Fruit fly (Drosophila melanogaster) whole organism, embryonic: ENCODE measurements around the gene Tet.

Experiments
- CG11085 ChIP-seq: fragments of 200-800 bp; sonication (Bioruptor generic); IDR thresholded peaks from 2 replicates; pipeline ENCODE4 v1.3.6; 2022; ENCODE audit warnings: missing biosample characterization, missing genetic modification characterization
- CG12155 ChIP-seq: fragments of 200-800 bp; sonication (Bioruptor generic); optimal IDR thresholded peaks from 3 replicates; lab custom pipeline; 2016; ENCODE audit warnings: missing biosample characterization, missing genetic modification characterization
- CG12659 ChIP-seq: fragments of 200-800 bp; sonication (Bioruptor generic); optimal IDR thresholded peaks from 3 replicates; lab custom pipeline; 2017; ENCODE audit warnings: mild to moderate bottlenecking, missing biosample characterization, missing genetic modification reagents, missing genetic modification characterization
- CG12769 ChIP-seq: fragments of 200-800 bp; sonication (Bioruptor generic); optimal IDR thresholded peaks from 2 replicates; lab custom pipeline; 2019; ENCODE audit warnings: missing biosample characterization, mild to moderate bottlenecking, missing genetic modification characterization, moderate library complexity
- CG14014 ChIP-seq: fragments of 200-800 bp; sonication (Bioruptor generic); IDR thresholded peaks from 2 replicates; pipeline ENCODE4 v1.3.6; 2022; ENCODE audit warnings: missing biosample characterization, missing genetic modification characterization
- CG14441 ChIP-seq: fragments of 200-800 bp; sonication (Bioruptor generic); IDR thresholded peaks from 2 replicates; pipeline ENCODE4 v1.3.6; 2022; ENCODE audit warnings: missing biosample characterization, missing genetic modification characterization
- CG14710 ChIP-seq: fragments of 200-800 bp; sonication (Bioruptor generic); optimal IDR thresholded peaks from 3 replicates; lab custom pipeline; 2019; ENCODE audit warnings: missing biosample characterization, mild to moderate bottlenecking, missing genetic modification characterization, moderate library complexity
- CG17359 ChIP-seq: fragments of 200-800 bp; sonication (Bioruptor generic); optimal IDR thresholded peaks from 3 replicates; lab custom pipeline; 2018; ENCODE audit warnings: missing biosample characterization, mild to moderate bottlenecking, missing genetic modification characterization, moderate library complexity
- CG17385 ChIP-seq: fragments of 200-800 bp; sonication (Bioruptor generic); optimal IDR thresholded peaks from 3 replicates; lab custom pipeline; 2018; ENCODE audit warnings: missing biosample characterization, mild to moderate bottlenecking, missing genetic modification characterization
- CG17802 ChIP-seq: fragments of 200-800 bp; sonication (Bioruptor generic); optimal IDR thresholded peaks from 2 replicates; lab custom pipeline; 2018; ENCODE audit warnings: missing biosample characterization, mild to moderate bottlenecking, missing genetic modification characterization, moderate library complexity
- CG18599 ChIP-seq: fragments of 200-800 bp; sonication (Bioruptor generic); optimal IDR thresholded peaks from 3 replicates; lab custom pipeline; 2017; ENCODE audit warnings: missing biosample characterization, missing genetic modification characterization, mild to moderate bottlenecking, moderate library complexity, missing genetic modification reagents
- CG2116 ChIP-seq: fragments of 200-800 bp; sonication (Bioruptor generic); optimal IDR thresholded peaks from 3 replicates; lab custom pipeline; 2018; ENCODE audit warnings: missing biosample characterization, mild to moderate bottlenecking, missing genetic modification characterization
- CG2120 ChIP-seq: fragments of 200-800 bp; sonication (Bioruptor generic); optimal IDR thresholded peaks from 3 replicates; lab custom pipeline; 2016; ENCODE audit warnings: missing biosample characterization, missing genetic modification characterization
- CG30020 ChIP-seq: fragments of 200-800 bp; optimal IDR thresholded peaks from 2 replicates; lab custom pipeline; 2019; ENCODE audit warnings: missing biosample characterization, mild to moderate bottlenecking, missing genetic modification characterization, moderate library complexity
- CG3065 ChIP-seq: fragments of 200-800 bp; sonication (Bioruptor generic); optimal IDR thresholded peaks from 2 replicates; lab custom pipeline; 2016; ENCODE audit warnings: missing biosample characterization, missing genetic modification characterization
- CG32532 ChIP-seq: fragments of 200-800 bp; sonication (Bioruptor generic); IDR thresholded peaks from 2 replicates; pipeline ENCODE4 v1.3.6; 2022; ENCODE audit warnings: missing biosample characterization, missing genetic modification characterization
- CG3995 ChIP-seq: fragments of 200-800 bp; sonication (Bioruptor generic); optimal IDR thresholded peaks from 3 replicates; lab custom pipeline; 2016; ENCODE audit warnings: missing biosample characterization, missing genetic modification characterization
- CG4282 ChIP-seq: fragments of 200-800 bp; sonication (Bioruptor generic); optimal IDR thresholded peaks from 2 replicates; lab custom pipeline; 2016; ENCODE audit warnings: missing biosample characterization, missing genetic modification characterization
- CG4730 ChIP-seq: fragments of 200-800 bp; sonication (Bioruptor generic); IDR thresholded peaks from 2 replicates; pipeline ENCODE4 v1.3.6; 2022; ENCODE audit warnings: missing biosample characterization, missing genetic modification characterization
- CG6854 ChIP-seq: fragments of 200-800 bp; sonication (Bioruptor generic); optimal IDR thresholded peaks from 3 replicates; lab custom pipeline; 2017; ENCODE audit warnings: missing biosample characterization, mild to moderate bottlenecking, missing genetic modification characterization
- CkIIα-i1 ChIP-seq: fragments of 200-800 bp; sonication (Bioruptor generic); IDR thresholded peaks from 2 replicates; pipeline ENCODE4 v1.3.6; 2022; ENCODE audit warnings: missing biosample characterization, missing genetic modification characterization
- D19B ChIP-seq: fragments of 200-800 bp; sonication (Bioruptor generic); optimal IDR thresholded peaks from 2 replicates; lab custom pipeline; 2017; ENCODE audit warnings: missing biosample characterization, mild to moderate bottlenecking, missing genetic modification characterization
- Dbx ChIP-seq: fragments of 200-800 bp; sonication (Bioruptor generic); IDR thresholded peaks from 3 replicates; pipeline ENCODE4 v1.3.6; 2022; ENCODE audit warnings: missing biosample characterization, missing genetic modification characterization
- Dip3 ChIP-seq: fragments of 200-800 bp; sonication (Bioruptor generic); optimal IDR thresholded peaks from 3 replicates; lab custom pipeline; 2016; ENCODE audit warnings: missing biosample characterization, missing genetic modification characterization
- E2f1 ChIP-seq: fragments of 200-800 bp; sonication (Bioruptor generic); IDR thresholded peaks from 2 replicates; pipeline ENCODE4 v1.3.6; 2022; ENCODE audit warnings: missing biosample characterization, missing genetic modification characterization
- Hsf ChIP-seq: fragments of 200-800 bp; sonication (Bioruptor generic); optimal IDR thresholded peaks from 3 replicates; lab custom pipeline; 2016; ENCODE audit warnings: missing biosample characterization, missing genetic modification characterization
- Mad ChIP-seq: fragments of 200-800 bp; sonication (Bioruptor generic); optimal IDR thresholded peaks from 2 replicates; lab custom pipeline; 2016; ENCODE audit warnings: missing biosample characterization, missing genetic modification characterization
- NK7.1 ChIP-seq: fragments of 200-800 bp; sonication (Bioruptor generic); optimal IDR thresholded peaks from 3 replicates; lab custom pipeline; 2016; ENCODE audit warnings: missing biosample characterization, missing genetic modification characterization
- Neu2 ChIP-seq: fragments of 200-800 bp; sonication (Bioruptor generic); optimal IDR thresholded peaks from 3 replicates; lab custom pipeline; 2016; ENCODE audit warnings: missing biosample characterization, missing genetic modification characterization, borderline replicate concordance
- Nf-YB ChIP-seq: fragments of 200-800 bp; sonication (Bioruptor generic); optimal IDR thresholded peaks from 3 replicates; lab custom pipeline; 2019; ENCODE audit warnings: missing biosample characterization, mild to moderate bottlenecking, missing genetic modification characterization, moderate library complexity
- NfI ChIP-seq: fragments of 200-800 bp; sonication (Bioruptor generic); optimal IDR thresholded peaks from 3 replicates; lab custom pipeline; 2018; ENCODE audit warnings: missing biosample characterization, mild to moderate bottlenecking, missing genetic modification characterization, moderate library complexity
- Spps ChIP-seq: fragments of 200-800 bp; sonication (Bioruptor generic); optimal IDR thresholded peaks from 2 replicates; lab custom pipeline; 2018; ENCODE audit warnings: missing biosample characterization, mild to moderate bottlenecking, missing genetic modification characterization
- Xbp1 ChIP-seq: fragments of 200-800 bp; sonication (Bioruptor generic); optimal IDR thresholded peaks from 3 replicates; lab custom pipeline; 2016; ENCODE audit warnings: missing biosample characterization, mild to moderate bottlenecking, missing genetic modification characterization
- abd-A ChIP-seq: fragments of 200-800 bp; sonication (Bioruptor generic); optimal IDR thresholded peaks from 3 replicates; lab custom pipeline; 2019; ENCODE audit warnings: missing biosample characterization, mild to moderate bottlenecking, missing genetic modification characterization, moderate library complexity
- btn ChIP-seq: fragments of 200-800 bp; sonication (Bioruptor generic); optimal IDR thresholded peaks from 2 replicates; lab custom pipeline; 2016; ENCODE audit warnings: missing biosample characterization, missing genetic modification characterization
- chm ChIP-seq: fragments of 200-800 bp; sonication (Bioruptor generic); IDR thresholded peaks from 2 replicates; pipeline ENCODE4 v1.3.6; 2022; ENCODE audit warnings: missing biosample characterization, missing genetic modification characterization
- corto ChIP-seq: fragments of 200-800 bp; sonication (Bioruptor generic); optimal IDR thresholded peaks from 2 replicates; lab custom pipeline; 2016; ENCODE audit warnings: missing biosample characterization, mild to moderate bottlenecking, missing genetic modification characterization, moderate library complexity
- ems ChIP-seq: fragments of 200-800 bp; sonication (Bioruptor generic); optimal IDR thresholded peaks from 3 replicates; lab custom pipeline; 2016; ENCODE audit warnings: missing biosample characterization, missing genetic modification characterization
- gce ChIP-seq: fragments of 200-800 bp; sonication (Bioruptor generic); IDR thresholded peaks from 3 replicates; pipeline ENCODE4 v1.3.6; 2022; ENCODE audit warnings: missing biosample characterization, missing genetic modification characterization
- her ChIP-seq: fragments of 200-800 bp; sonication (Bioruptor generic); optimal IDR thresholded peaks from 2 replicates; lab custom pipeline; 2016; ENCODE audit warnings: missing biosample characterization, missing genetic modification characterization
- hth ChIP-seq: fragments of >200 bp; optimal IDR thresholded peaks from 2 replicates; lab custom pipeline; 2017; ENCODE audit warnings: inconsistent platforms
- jigr1 ChIP-seq: fragments of 200-800 bp; sonication (Bioruptor generic); IDR thresholded peaks from 3 replicates; pipeline ENCODE4 v1.3.6; 2022; ENCODE audit warnings: missing biosample characterization, missing genetic modification characterization
- kah ChIP-seq: fragments of 200-800 bp; sonication (Bioruptor generic); optimal IDR thresholded peaks from 2 replicates; lab custom pipeline; 2018; ENCODE audit warnings: missing biosample characterization, mild to moderate bottlenecking, missing genetic modification characterization
- lmd ChIP-seq: fragments of 200-800 bp; sonication (Bioruptor generic); IDR thresholded peaks from 2 replicates; pipeline ENCODE4 v1.3.6; 2022; ENCODE audit warnings: missing biosample characterization, missing genetic modification characterization
- mirr ChIP-seq: fragments of 200-800 bp; sonication (Bioruptor generic); optimal IDR thresholded peaks from 3 replicates; lab custom pipeline; 2018; ENCODE audit warnings: missing biosample characterization, mild to moderate bottlenecking, missing genetic modification characterization
- prd ChIP-seq, 3 experiments: fragments of >200 bp in 2 of 3; fragments of 200-800 bp in 1 of 3; sonication (Bioruptor generic) in 1 of 3; optimal IDR thresholded peaks in 2 of 3; IDR thresholded peaks in 1 of 3; 2 replicates in 2 of 3; 3 replicates in 1 of 3; pipeline versions ENCODE4 v1.3.6 to Lab custom; 2017 to 2022; ENCODE audit warnings: missing biosample characterization in 1 of 3, missing genetic modification characterization in 1 of 3
- ranshi ChIP-seq: fragments of 200-800 bp; sonication (Bioruptor generic); IDR thresholded peaks from 2 replicates; pipeline ENCODE4 v1.3.6; 2022; ENCODE audit warnings: missing biosample characterization, missing genetic modification characterization
- shn ChIP-seq: fragments of 200-800 bp; sonication (Bioruptor generic); optimal IDR thresholded peaks from 3 replicates; lab custom pipeline; 2016; ENCODE audit warnings: missing biosample characterization, missing genetic modification characterization
- ssp ChIP-seq: fragments of 200-800 bp; sonication (Bioruptor generic); IDR thresholded peaks from 2 replicates; pipeline ENCODE4 v1.3.6; 2022; ENCODE audit warnings: missing biosample characterization, missing genetic modification characterization
- tup ChIP-seq: fragments of 200-800 bp; sonication (Bioruptor generic); optimal IDR thresholded peaks from 2 replicates; lab custom pipeline; 2016; ENCODE audit warnings: missing biosample characterization, mild to moderate bottlenecking, missing genetic modification characterization, moderate library complexity
- vvl ChIP-seq: fragments of 200-800 bp; sonication (Bioruptor generic); IDR thresholded peaks from 2 replicates; pipeline ENCODE4 v1.3.6; 2022; ENCODE audit warnings: missing biosample characterization, missing genetic modification characterization
- yki ChIP-seq: fragments of >200 bp; optimal IDR thresholded peaks from 3 replicates; lab custom pipeline; 2018

Tet gene

DNA sequence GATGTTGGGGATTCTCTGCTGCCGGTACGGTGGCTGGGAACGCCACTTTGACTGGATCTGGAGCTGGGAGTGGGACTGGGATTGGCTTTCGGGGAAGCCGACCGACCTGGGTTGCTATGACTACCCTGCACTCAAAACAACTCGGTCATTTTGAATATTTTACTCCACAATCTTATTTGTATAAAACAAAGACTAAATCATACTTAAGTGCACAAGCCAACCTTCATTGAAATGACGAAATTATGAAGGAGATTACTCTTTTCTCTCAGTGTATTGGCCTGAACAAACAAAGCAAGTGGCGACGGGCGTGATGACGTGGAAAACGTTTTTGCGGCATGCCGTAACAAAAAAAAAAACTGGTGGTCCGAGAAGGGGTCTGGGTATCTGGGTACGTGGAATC, 28.0 kb downstream of the Tet start (continued):
- no peak for TF ChIP-seq Spps (tag; lab: Kevin White, UChicago)
- TF ChIP-seq CG11085: no peak
- no peak for TF ChIP-seq CG3065 (GFP tag; lab: Kevin White, UChicago)
- TF ChIP-seq D19B (GFP tag; lab: Kevin White, UChicago): no peak
- TF ChIP-seq CG30020 (tag; lab: Kevin White, UChicago): no peak
- TF ChIP-seq kah (GFP tag; lab: Kevin White, UChicago): no peak
- TF ChIP-seq lmd (GFP tag; lab: Robert Waterston, UW): peak; percentile 43
- no peak for TF ChIP-seq NK7.1
- TF ChIP-seq CG4730: no peak
- TF ChIP-seq hth (lab: Kevin White, UChicago): no peak
- TF ChIP-seq CG17359: peak; percentile 39
- peak; percentile 28 for TF ChIP-seq btn
- TF ChIP-seq CG32532 (GFP tag; lab: Robert Waterston, UW): no peak; the same call in 1 of the 2 replicates
- TF ChIP-seq CG14710: no peak
- TF ChIP-seq CG18599: peak; percentile 85
- no peak for TF ChIP-seq CG4282 (GFP tag; lab: Kevin White, UChicago)
- no peak for TF ChIP-seq Neu2
- TF ChIP-seq ssp: no peak
- TF ChIP-seq CG14014 (GFP tag; lab: Robert Waterston, UW): peak; percentile 37; the same call in 1 of the 2 replicates
- no peak for TF ChIP-seq E2f1
- no peak for TF ChIP-seq CG2116 (GFP tag; lab: Kevin White, UChicago)
- TF ChIP-seq corto (GFP tag; lab: Kevin White, UChicago): peak; percentile 32
- no peak for TF ChIP-seq yki (lab: Kevin White, UChicago)
- TF ChIP-seq CG6854: no peak
- TF ChIP-seq CG14441: peak; percentile 17; the same call in 1 of the 2 replicates
- TF ChIP-seq Nf-YB (GFP tag; lab: Kevin White, UChicago): no peak
- no peak for TF ChIP-seq CkIIα-i1 (GFP tag; lab: Robert Waterston, UW)
- TF ChIP-seq abd-A: no peak
- TF ChIP-seq CG12769 (tag; lab: Kevin White, UChicago): peak; percentile 42
- peak; percentile 24 for TF ChIP-seq NfI
- TF ChIP-seq Mad (GFP tag; lab: Kevin White, UChicago): no peak
- TF ChIP-seq Xbp1: peak; percentile 46
- no peak for TF ChIP-seq Dip3 (GFP tag; lab: Kevin White, UChicago)
- TF ChIP-seq tup (GFP tag; lab: Kevin White, UChicago): no peak
- TF ChIP-seq chm: no peak
- TF ChIP-seq ems (GFP tag; lab: Kevin White, UChicago): no peak
- no peak for TF ChIP-seq shn (GFP tag; lab: Kevin White, UChicago)
- no peak for TF ChIP-seq CG3995 (GFP tag; lab: Kevin White, UChicago)
- TF ChIP-seq CG17802 (tag; lab: Kevin White, UChicago): no peak
- peak; percentile 4 for TF ChIP-seq CG12155
- TF ChIP-seq vvl (GFP tag; lab: Robert Waterston, UW): peak; percentile 56; the same call in 1 of the 2 replicates
- TF ChIP-seq her: peak; percentile 1
- no peak for TF ChIP-seq mirr
- TF ChIP-seq jigr1 (GFP tag; lab: Robert Waterston, UW): no peak
- no peak for TF ChIP-seq Dbx
- peak; percentile 34 for TF ChIP-seq Hsf (GFP tag; lab: Kevin White, UChicago)
- TF ChIP-seq CG12659 (GFP tag; lab: Kevin White, UChicago): no peak
- TF ChIP-seq CG17385 (GFP tag; lab: Kevin White, UChicago): peak; percentile 7
- no peak for TF ChIP-seq prd (optimal IDR thresholded peaks at IDR 0.05; lab: Kevin White, UChicago)
- TF ChIP-seq prd (GFP tag; IDR thresholded peaks at IDR 0.05; lab: Robert Waterston, UW): peak; percentile 40; the same call in 1 of the 3 replicates
- peak; percentile 55 for TF ChIP-seq CG2120 (GFP tag; lab: Kevin White, UChicago)
- no peak for TF ChIP-seq gce (GFP tag; lab: Robert Waterston, UW)
- TF ChIP-seq ranshi (GFP tag; lab: Robert Waterston, UW): 0 out of 2 replicates have a peak, but pooled peaks have one; percentile 19
